Worm (Caenorhabditis elegans) whole organism, late embryonic: ENCODE measurements around the gene fut-1.

Experiments
- C38D4.7 ChIP-seq: fragments of 200-800 bp; sonication (Bioruptor generic); optimal IDR thresholded peaks from 2 replicates; lab custom pipeline; 2018; ENCODE audit warnings: mild to moderate bottlenecking, missing genetic modification characterization, moderate library complexity, missing compliant biosample characterization
- Y22D7AL.16 ChIP-seq: sonication (generic microtip); optimal IDR thresholded peaks from 2 replicates; lab custom pipeline; 2016; ENCODE audit warnings: missing genetic modification characterization, missing compliant biosample characterization
- ama-1 ChIP-seq: fragments of 150-350 bp; optimal IDR thresholded peaks from 2 replicates; lab custom pipeline; 2014
- ceh-2 ChIP-seq: sonication (generic microtip); optimal IDR thresholded peaks from 2 replicates; lab custom pipeline; 2016; ENCODE audit warnings: missing genotype, missing genetic modification characterization, missing compliant biosample characterization
- che-1 ChIP-seq: sonication (generic microtip); optimal IDR thresholded peaks from 2 replicates; lab custom pipeline; 2016; ENCODE audit warnings: mild to moderate bottlenecking, missing genetic modification characterization, missing compliant biosample characterization
- ets-4 ChIP-seq: sonication (generic microtip); optimal IDR thresholded peaks from 2 replicates; lab custom pipeline; 2016; ENCODE audit warnings: missing genetic modification characterization, missing compliant biosample characterization
- hlh-6 ChIP-seq: sonication (generic microtip); optimal IDR thresholded peaks from 2 replicates; lab custom pipeline; 2016; ENCODE audit warnings: missing genotype, missing genetic modification characterization, missing compliant biosample characterization
- pat-9 ChIP-seq: fragments of 200-800 bp; sonication (Bioruptor generic); optimal IDR thresholded peaks from 2 replicates; lab custom pipeline; 2018; ENCODE audit warnings: mild to moderate bottlenecking, missing genetic modification characterization, moderate library complexity, missing compliant biosample characterization
- pha-4 ChIP-seq: fragments of 150-350 bp; optimal IDR thresholded peaks from 2 replicates; lab custom pipeline; 2018; ENCODE audit warnings: missing biosample characterization, missing genetic modification reagents, missing genetic modification characterization
- pqm-1 ChIP-seq: sonication (generic microtip); optimal IDR thresholded peaks from 2 replicates; lab custom pipeline; 2016; ENCODE audit warnings: missing genetic modification characterization, missing compliant biosample characterization
- syd-9 ChIP-seq: sonication (generic microtip); optimal IDR thresholded peaks from 2 replicates; lab custom pipeline; 2016; ENCODE audit warnings: mild to moderate bottlenecking, missing genetic modification characterization, moderate library complexity, missing compliant biosample characterization
- tbx-2 ChIP-seq: sonication (generic microtip); optimal IDR thresholded peaks from 2 replicates; lab custom pipeline; 2016; ENCODE audit warnings: missing genetic modification characterization, missing compliant biosample characterization
- unc-55 ChIP-seq: sonication (generic microtip); optimal IDR thresholded peaks from 2 replicates; lab custom pipeline; 2017; ENCODE audit warnings: missing biosample characterization, missing genetic modification reagents, missing genetic modification characterization

DNA sequence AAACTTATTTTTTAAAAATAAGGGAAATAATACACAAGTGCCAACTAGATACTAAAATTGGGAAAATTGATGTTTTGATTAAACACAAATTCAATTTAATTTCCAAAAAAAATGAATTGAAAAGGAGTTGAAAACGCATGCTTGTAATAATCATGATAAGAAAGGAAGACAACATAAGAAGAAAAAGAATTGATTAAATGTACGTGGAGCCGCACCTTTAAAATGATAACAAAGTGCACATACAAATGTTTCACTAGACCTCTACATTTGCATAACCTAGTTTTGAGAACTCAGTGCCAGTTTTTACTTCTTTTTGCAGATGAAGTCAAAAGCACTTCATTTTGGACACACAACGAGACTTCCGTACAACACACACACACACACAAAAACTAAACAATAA, 2.3 kb upstream of the fut-1 start:
- no peak for TF ChIP-seq syd-9
- no peak for TF ChIP-seq che-1 (tag; lab: Kevin White, UChicago)
- no peak for TF ChIP-seq Y22D7AL.16 (tag; lab: Kevin White, UChicago)
- no peak for TF ChIP-seq ama-1 (lab: Kevin White, UChicago)
- no peak for TF ChIP-seq hlh-6
- no peak for TF ChIP-seq pha-4 (tag; lab: Kevin White, UChicago)
- TF ChIP-seq pat-9 (tag; lab: Kevin White, UChicago), result no peak
- no peak for TF ChIP-seq tbx-2
- TF ChIP-seq ceh-2 (tag; lab: Kevin White, UChicago), result no peak
- no peak for TF ChIP-seq pqm-1
- no peak for TF ChIP-seq C38D4.7 (GFP tag; lab: Kevin White, UChicago)
- no peak for TF ChIP-seq unc-55
- TF ChIP-seq ets-4, result no peak
